Fruit fly (Drosophila melanogaster): Measurements from ENCODE around the gene Nek2.

Nek2 gene

dm6 chrX:7937588-7938481, 46.4 kb upstream of the Nek2 start (continued):
- TF ChIP-seq CG17612 (GFP tag; IDR thresholded peaks at IDR 0.05) (no peak), bowl (GFP tag; IDR thresholded peaks at IDR 0.05) (peak; percentile 31; the same call in 1 of the 2 replicates), CG34422 (GFP tag; IDR thresholded peaks at IDR 0.05) (peak; percentile 58; the same call in 2 of the 3 replicates), HLHmδ (GFP tag; optimal IDR thresholded peaks at IDR 0.05) (peak; percentile 3), tup (GFP tag; optimal IDR thresholded peaks at IDR 0.05) (no peak), ac (GFP tag; optimal IDR thresholded peaks at IDR 0.05) (peak; percentile 32), Poxn (GFP tag; IDR thresholded peaks at IDR 0.05) (no peak), az2 (GFP tag; optimal IDR thresholded peaks at IDR 0.05) (peak; percentile 70), Hr3 (GFP tag; optimal IDR thresholded peaks at IDR 0.05) (peak; percentile 80), tx (GFP tag; optimal IDR thresholded peaks at IDR 0.05) (peak; percentile 76), fd3F (GFP tag; optimal IDR thresholded peaks at IDR 0.05) (peak; percentile 14), CG12071 (GFP tag; optimal IDR thresholded peaks at IDR 0.05) (peak; percentile 59), CG9215 (GFP tag; IDR thresholded peaks at IDR 0.05) (peak; percentile 36; the same call in 1 of the 2 replicates), jumu (GFP tag; optimal IDR thresholded peaks at IDR 0.05) (peak; percentile 89), Dref (GFP tag; IDR thresholded peaks at IDR 0.05) (peak; percentile 14; the same call in 1 of the 2 replicates), CG6272 (GFP tag; IDR thresholded peaks at IDR 0.05) (peak; percentile 47; the same call in 1 of the 2 replicates), Awh (GFP tag; IDR thresholded peaks at IDR 0.05) (peak; percentile 70; the same call in 1 of the 2 replicates), CG31224 (GFP tag; IDR thresholded peaks at IDR 0.05) (no peak), CG43689 (GFP tag; IDR thresholded peaks at IDR 0.05) (no peak), Gsc (GFP tag; IDR thresholded peaks at IDR 0.05) (no peak; the same call in none of the 2 replicates), CG12744 (GFP tag; optimal IDR thresholded peaks at IDR 0.05) (no peak), schlank (tag; optimal IDR thresholded peaks at IDR 0.05) (no peak), NFAT (GFP tag; IDR thresholded peaks at IDR 0.05) (0 out of 2 replicates have a peak, but pooled peaks have one; percentile 19), sd (tag; optimal IDR thresholded peaks at IDR 0.05) (peak; percentile 23), aop (GFP tag; IDR thresholded peaks at IDR 0.05) (no peak), nmo (GFP tag; optimal IDR thresholded peaks at IDR 0.05) (peak; percentile 92), Dll (GFP tag; IDR thresholded peaks at IDR 0.05; ENCODE audit: partially characterized antibody) (0 out of 4 replicates have a peak, but pooled peaks have one; percentile 30), Drgx (GFP tag; IDR thresholded peaks at IDR 0.05) (peak; percentile 82), sima (GFP tag; optimal IDR thresholded peaks at IDR 0.05) (no peak), Ptx1 (GFP tag; IDR thresholded peaks at IDR 0.05) (peak; percentile 84), CG11504 (tag; optimal IDR thresholded peaks at IDR 0.05) (peak; percentile 89), CHES-1-like (GFP tag; optimal IDR thresholded peaks at IDR 0.05) (peak; percentile 77), exex (tag; optimal IDR thresholded peaks at IDR 0.05) (no peak), Ada2b (GFP tag; IDR thresholded peaks at IDR 0.05) (peak; percentile 41; the same call in 1 of the 2 replicates), CG6683 (GFP tag; optimal IDR thresholded peaks at IDR 0.05) (peak; percentile 41), disco-r (GFP tag; optimal IDR thresholded peaks at IDR 0.05) (peak; percentile 60), CG9609 (GFP tag; optimal IDR thresholded peaks at IDR 0.05) (peak; percentile 88), CG31388 (GFP tag; optimal IDR thresholded peaks at IDR 0.05) (peak; percentile 37), Ets65A (GFP tag) (peak; percentile 98), Gug (GFP tag; IDR thresholded peaks at IDR 0.05) (peak; percentile 82), dysf (GFP tag; IDR thresholded peaks at IDR 0.05) (peak; percentile 75; the same call in 2 of the 3 replicates), MTF-1 (GFP tag; optimal IDR thresholded peaks at IDR 0.05; ENCODE audit: borderline replicate concordance) (no peak), NfI (GFP tag; optimal IDR thresholded peaks at IDR 0.05) (peak; percentile 80), usp (GFP tag; optimal IDR thresholded peaks at IDR 0.05) (no peak), emc (GFP tag; optimal IDR thresholded peaks at IDR 0.05) (peak; percentile 42), zf30C (GFP tag; optimal IDR thresholded peaks at IDR 0.05) (no peak), CG8281 (tag; optimal IDR thresholded peaks at IDR 0.05) (peak; percentile 65), CG8089 (GFP tag; optimal IDR thresholded peaks at IDR 0.05) (peak; percentile 79), dpn (GFP tag; optimal IDR thresholded peaks at IDR 0.05) (peak; percentile 73 to 77)

Data from whole organism, embryonic.